Worm (Caenorhabditis elegans): ENCODE data around the gene F27D9.12.

DNA sequence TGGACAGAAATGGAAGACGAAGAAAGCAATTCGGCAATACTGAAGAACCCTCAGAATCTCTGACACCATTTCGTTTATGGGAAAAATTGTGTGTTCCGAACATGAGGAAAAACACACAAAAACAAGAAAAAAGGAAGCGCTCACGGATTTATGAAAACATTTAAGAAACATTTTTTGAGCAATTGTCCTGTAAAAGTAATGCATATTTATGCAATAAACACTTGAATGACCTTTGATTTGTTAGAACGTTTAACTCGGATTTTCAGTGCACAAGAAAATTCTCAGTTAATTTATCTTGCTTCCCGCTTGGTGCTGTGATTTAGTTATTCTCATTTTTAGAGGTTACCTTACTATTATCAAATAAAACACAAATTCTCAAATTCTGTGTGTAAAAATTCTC, 47.1 kb upstream of the F27D9.12 start:
- TF ChIP-seq dao-5 (tag; optimal IDR thresholded peaks at IDR 0.05) (no peak), him-1 (tag; optimal IDR thresholded peaks at IDR 0.05) (no peak), W03F9.2 (tag; optimal IDR thresholded peaks at IDR 0.05) (no peak)

Measured in whole organism, L4/young adult.